Worm (Caenorhabditis elegans) whole organism, early embryonic: ENCODE data around the gene unc-36.

Source experiments
- F13C5.2 ChIP-seq: sonication (generic microtip); optimal IDR thresholded peaks from 2 replicates; lab custom pipeline; 2017; ENCODE audit warnings: mild to moderate bottlenecking, missing genetic modification characterization, inconsistent platforms, missing compliant biosample characterization
- ama-1 ChIP-seq: fragments of 150-350 bp; optimal IDR thresholded peaks from 2 replicates; lab custom pipeline; 2014
- ets-7 ChIP-seq: sonication (generic microtip); optimal IDR thresholded peaks from 2 replicates; lab custom pipeline; 2016; ENCODE audit warnings: missing genotype, missing genetic modification characterization, missing compliant biosample characterization
- hmg-4 ChIP-seq: fragments of 200-800 bp; sonication (Bioruptor generic); optimal IDR thresholded peaks from 2 replicates; lab custom pipeline; 2018; ENCODE audit warnings: mild to moderate bottlenecking, missing genetic modification characterization, missing compliant biosample characterization
- scrt-1 ChIP-seq: fragments of 200-800 bp; sonication (Bioruptor generic); IDR thresholded peaks from 2 replicates; pipeline ENCODE4 v1.3.6; 2022; ENCODE audit warnings: missing genetic modification characterization, missing compliant biosample characterization
- tbx-37 ChIP-seq: fragments of 200-800 bp; sonication (Bioruptor generic); conservative IDR thresholded peaks from 2 replicates; pipeline ENCODE4 v1.3.6; 2022; ENCODE audit warnings: missing genetic modification reagents, missing genetic modification characterization, missing compliant biosample characterization
- tra-4 ChIP-seq: sonication (generic microtip); optimal IDR thresholded peaks from 2 replicates; lab custom pipeline; 2017; ENCODE audit warnings: missing genetic modification characterization, missing compliant biosample characterization

DNA sequence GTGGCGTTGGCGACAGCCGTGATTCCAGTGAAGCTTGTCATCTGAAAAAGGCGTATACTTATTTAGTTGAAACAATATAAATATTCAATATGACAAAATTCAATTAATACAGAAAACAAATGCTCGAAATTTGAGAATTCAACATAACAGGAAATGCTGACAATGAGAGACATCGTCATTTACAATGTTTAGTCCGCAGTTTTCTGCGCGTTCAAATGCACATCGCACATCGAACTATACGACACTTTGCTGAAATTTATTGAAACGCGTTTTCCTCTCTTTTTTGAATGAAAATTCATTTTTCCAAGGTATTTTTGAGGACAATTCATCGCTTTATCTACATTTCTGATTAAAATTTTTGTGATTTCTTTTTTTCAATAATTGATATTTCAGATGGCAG lies 43.0 kb upstream of the unc-36 start, which contains the start of the genes pbs-6 and cids-1:
- no peak for TF ChIP-seq tbx-37
- no peak for TF ChIP-seq ama-1 (lab: Kevin White, UChicago)
- TF ChIP-seq hmg-4 (GFP tag; lab: Kevin White, UChicago), result no peak
- no peak for TF ChIP-seq ets-7 (tag; lab: Kevin White, UChicago)
- no peak for TF ChIP-seq tra-4 (tag; lab: Kevin White, UChicago)
- no peak for TF ChIP-seq F13C5.2 (tag; lab: Kevin White, UChicago)
- TF ChIP-seq scrt-1 (GFP tag; lab: Robert Waterston, UW), result no peak
